Fruit fly (Drosophila melanogaster) Kc167 (cell line): Measurements from ENCODE around the gene CG10466.

Experiments
- Sin3A ChIP-seq: fragments of >200 bp; optimal IDR thresholded peaks from 2 replicates; lab custom pipeline; 2018; ENCODE audit warnings: missing external identifiers
- insv ChIP-seq: fragments of >200 bp; optimal IDR thresholded peaks from 3 replicates; lab custom pipeline; 2018; ENCODE audit warnings: missing external identifiers
- psq ChIP-seq: fragments of >200 bp; optimal IDR thresholded peaks from 2 replicates; lab custom pipeline; 2017; ENCODE audit warnings: missing external identifiers

DNA sequence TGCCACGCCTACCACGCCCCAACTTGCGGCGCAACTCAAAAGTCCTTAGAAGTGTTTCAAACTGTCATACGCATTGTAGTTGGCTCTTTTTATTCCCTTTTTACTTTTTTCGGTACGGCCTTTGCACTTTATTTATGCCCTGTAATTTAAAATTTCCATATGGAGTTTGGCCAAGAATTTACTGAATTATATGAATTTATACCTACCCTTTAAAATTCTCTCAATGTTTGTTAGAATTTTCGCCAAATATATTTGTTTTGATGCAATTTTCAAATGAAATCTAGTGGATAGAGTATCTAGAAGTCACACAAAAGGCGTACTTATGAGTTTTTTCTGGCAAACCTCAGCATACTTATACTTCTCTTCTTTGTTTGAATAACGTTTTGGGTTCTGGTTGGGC lies 32.4 kb downstream of the CG10466 start:
- no peak for TF ChIP-seq insv
- no peak for TF ChIP-seq psq (lab: Kevin White, UChicago)
- no peak for TF ChIP-seq Sin3A (lab: Kevin White, UChicago)
